Worm (Caenorhabditis elegans): ENCODE data around the gene pqn-32.

DNA sequence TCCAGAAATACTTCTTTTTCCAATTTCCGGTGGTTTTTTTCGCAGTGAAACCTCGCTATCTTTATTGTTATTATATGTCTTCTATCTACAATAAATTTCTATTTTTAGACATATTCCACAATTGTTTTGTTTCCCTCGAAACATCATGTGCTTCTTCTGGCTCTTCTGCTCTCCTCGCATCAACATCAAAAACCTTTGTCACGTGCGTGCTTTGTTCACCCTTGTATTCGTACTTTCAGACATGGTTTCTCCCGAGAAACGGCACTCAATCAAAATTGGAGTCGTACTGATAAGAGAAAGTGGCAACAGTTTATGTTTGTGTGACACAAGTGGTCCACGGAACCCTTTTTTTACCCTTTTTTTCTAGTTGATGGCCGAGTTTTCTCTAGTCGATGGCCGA is 30.1 kb upstream of the pqn-32 start:
- TF ChIP-seq dao-5 (tag; optimal IDR thresholded peaks at IDR 0.05) (no peak), W03F9.2 (tag; optimal IDR thresholded peaks at IDR 0.05) (no peak), him-1 (tag; optimal IDR thresholded peaks at IDR 0.05) (no peak)
